Worm (Caenorhabditis elegans) whole organism, L3 larva: ENCODE results near the gene crn-7.

ENCODE experiments used
- ZK546.5 ChIP-seq: sonication (generic microtip); optimal IDR thresholded peaks from 2 replicates; lab custom pipeline; 2017; ENCODE audit warnings: missing biosample characterization, missing genetic modification characterization
- ceh-28 ChIP-seq: fragments of 150-350 bp; optimal IDR thresholded peaks from 2 replicates; lab custom pipeline; 2014; ENCODE audit warnings: missing biosample characterization, missing genetic modification reagents, missing genetic modification characterization
- ceh-82 ChIP-seq: fragments of 150-350 bp; optimal IDR thresholded peaks from 2 replicates; lab custom pipeline; 2014; ENCODE audit warnings: missing biosample characterization, missing genetic modification characterization
- elt-2 ChIP-seq: sonication (generic microtip); optimal IDR thresholded peaks from 2 replicates; lab custom pipeline; 2016; ENCODE audit warnings: missing genetic modification reagents, mild to moderate bottlenecking, missing genetic modification characterization, missing compliant biosample characterization
- eor-1 ChIP-seq, 2 experiments: fragments of 150-350 bp; optimal IDR thresholded peaks; 2 replicates each; lab custom pipeline; 2014 to 2018; ENCODE audit warnings: missing biosample characterization in 2 of 2, missing genetic modification characterization in 2 of 2
- mdl-1 ChIP-seq: fragments of 150-350 bp; optimal IDR thresholded peaks from 2 replicates; lab custom pipeline; 2014; ENCODE audit warnings: missing biosample characterization, missing genetic modification characterization
- nhr-237 ChIP-seq: fragments of 150-350 bp; optimal IDR thresholded peaks from 2 replicates; lab custom pipeline; 2014; ENCODE audit warnings: missing biosample characterization, missing genetic modification characterization
- nhr-25 ChIP-seq: sonication (generic microtip); optimal IDR thresholded peaks from 2 replicates; lab custom pipeline; 2017; ENCODE audit warnings: missing biosample characterization, missing genetic modification characterization
- skn-1 ChIP-seq: fragments of 150-350 bp; optimal IDR thresholded peaks from 2 replicates; lab custom pipeline; 2014; ENCODE audit warnings: missing biosample characterization, missing genetic modification characterization
- snpc-4 ChIP-seq: fragments of 150-350 bp; optimal IDR thresholded peaks from 2 replicates; lab custom pipeline; 2014; ENCODE audit warnings: missing biosample characterization, missing genetic modification characterization
- tbx-2 ChIP-seq: sonication (generic microtip); optimal IDR thresholded peaks from 2 replicates; lab custom pipeline; 2016; ENCODE audit warnings: mild to moderate bottlenecking, missing genetic modification characterization, missing compliant biosample characterization
- ztf-11 ChIP-seq: fragments of 150-350 bp; optimal IDR thresholded peaks from 2 replicates; lab custom pipeline; 2014; ENCODE audit warnings: missing biosample characterization, missing genetic modification characterization
- ztf-4 ChIP-seq: fragments of 150-350 bp; optimal IDR thresholded peaks from 2 replicates; lab custom pipeline; 2014; ENCODE audit warnings: missing biosample characterization, missing genetic modification characterization

- TF ChIP-seq nhr-237 (tag; lab: Kevin White, UChicago) (no peak), snpc-4 (tag; lab: Kevin White, UChicago) (no peak), nhr-25 (no peak), skn-1 (tag; lab: Kevin White, UChicago) (no peak), ztf-4 (no peak), mdl-1 (tag; lab: Kevin White, UChicago) (no peak), ZK546.5 (tag; lab: Kevin White, UChicago) (no peak), tbx-2 (no peak), ztf-11 (tag; lab: Kevin White, UChicago) (no peak), ceh-28 (tag; lab: Kevin White, UChicago) (no peak), elt-2 (tag; lab: Kevin White, UChicago) (no peak), ceh-82 (tag; lab: Kevin White, UChicago) (no peak), eor-1 (tag; optimal IDR thresholded peaks at IDR 0.05; lab: Kevin White, UChicago) (no peak)
Measured at ce11 chrIII:8226178-8226577, 42.2 kb upstream of the crn-7 start, which contains the start of gene rfs-1.
